Worm (Caenorhabditis elegans) whole organism, L1 larva: ENCODE results near the gene R05G6.10.

ENCODE experiments used
- C04F5.9 ChIP-seq: sonication (generic microtip); optimal IDR thresholded peaks from 2 replicates; lab custom pipeline; 2016; ENCODE audit warnings: missing genetic modification characterization, missing compliant biosample characterization
- F16B12.6 ChIP-seq: fragments of 150-350 bp; optimal IDR thresholded peaks from 2 replicates; lab custom pipeline; 2014; ENCODE audit warnings: missing biosample characterization, missing genetic modification characterization
- aly-2 ChIP-seq: fragments of 150-350 bp; optimal IDR thresholded peaks from 2 replicates; lab custom pipeline; 2014; ENCODE audit warnings: missing biosample characterization, missing genetic modification characterization
- ama-1 ChIP-seq: fragments of 150-350 bp; optimal IDR thresholded peaks from 2 replicates; lab custom pipeline; 2014
- blmp-1 ChIP-seq: fragments of 150-350 bp; optimal IDR thresholded peaks from 2 replicates; lab custom pipeline; 2014; ENCODE audit warnings: missing biosample characterization, missing genetic modification characterization
- ceh-63 ChIP-seq: fragments of 200-800 bp; sonication (Bioruptor generic); optimal IDR thresholded peaks from 2 replicates; lab custom pipeline; 2018; ENCODE audit warnings: mild to moderate bottlenecking, missing genetic modification characterization, missing compliant biosample characterization
- ceh-8 ChIP-seq: fragments of 200-800 bp; sonication (Bioruptor generic); optimal IDR thresholded peaks from 2 replicates; lab custom pipeline; 2018; ENCODE audit warnings: mild to moderate bottlenecking, missing genetic modification characterization, moderate library complexity, missing compliant biosample characterization
- ceh-88 ChIP-seq: fragments of 200-800 bp; sonication (Bioruptor generic); IDR thresholded peaks from 2 replicates; pipeline ENCODE4 v1.3.6; 2022; ENCODE audit warnings: missing genetic modification characterization, missing compliant biosample characterization
- dpl-1 ChIP-seq, 3 experiments: fragments of 150-350 bp in 2 of 3; sonication (generic microtip) in 1 of 3; optimal IDR thresholded peaks; 2 replicates each; lab custom pipeline; 2014 to 2017; ENCODE audit warnings: missing biosample characterization in 3 of 3, missing genetic modification characterization in 3 of 3, missing genetic modification reagents in 3 of 3
- dsc-1 ChIP-seq: sonication (generic microtip); optimal IDR thresholded peaks from 2 replicates; lab custom pipeline; 2016; ENCODE audit warnings: mild to moderate bottlenecking, missing genetic modification characterization, missing compliant biosample characterization
- efl-1 ChIP-seq, 4 experiments: fragments of 150-350 bp; optimal IDR thresholded peaks in 3 of 4; peaks in 1 of 4; 1 replicate in 1 of 4; 2 replicates in 3 of 4; lab custom pipeline; 2014; ENCODE audit warnings: missing biosample characterization in 2 of 4, missing genetic modification characterization in 2 of 4, missing genetic modification reagents in 2 of 4
- egl-13 ChIP-seq: sonication (generic microtip); optimal IDR thresholded peaks from 2 replicates; lab custom pipeline; 2016; ENCODE audit warnings: missing genotype, missing genetic modification reagents, missing genetic modification characterization, missing compliant biosample characterization
- egl-27 ChIP-seq, 2 experiments: fragments of 150-350 bp in 1 of 2; sonication (generic microtip); optimal IDR thresholded peaks; 3 replicates each; lab custom pipeline; 2017 to 2018; ENCODE audit warnings: missing biosample characterization in 2 of 2, missing genetic modification characterization in 2 of 2, missing genetic modification reagents in 2 of 2
- elt-2 ChIP-seq: sonication (generic microtip); optimal IDR thresholded peaks from 2 replicates; lab custom pipeline; 2016; ENCODE audit warnings: missing genetic modification characterization, mild to moderate bottlenecking, inconsistent platforms, missing compliant biosample characterization, missing genetic modification reagents
- ets-5 ChIP-seq: fragments of 200-800 bp; sonication (Bioruptor generic); IDR thresholded peaks from 2 replicates; pipeline ENCODE4 v1.3.6; 2022; ENCODE audit warnings: missing genetic modification characterization, missing compliant biosample characterization
- fos-1 ChIP-seq: fragments of 150-350 bp; optimal IDR thresholded peaks from 2 replicates; lab custom pipeline; 2014; ENCODE audit warnings: missing biosample characterization, missing genetic modification characterization
- grh-1 ChIP-seq: fragments of 200-800 bp; sonication (Bioruptor generic); IDR thresholded peaks from 2 replicates; pipeline ENCODE4 v1.3.6; 2022; ENCODE audit warnings: missing genetic modification reagents, missing genetic modification characterization, missing compliant biosample characterization
- hlh-4 ChIP-seq: sonication (generic microtip); optimal IDR thresholded peaks from 2 replicates; lab custom pipeline; 2016; ENCODE audit warnings: mild to moderate bottlenecking, missing genetic modification characterization, missing compliant biosample characterization
- hpl-2 ChIP-seq: fragments of 150-350 bp; optimal IDR thresholded peaks from 2 replicates; lab custom pipeline; 2014; ENCODE audit warnings: missing biosample characterization, missing genetic modification reagents, missing genetic modification characterization
- jun-1 ChIP-seq: fragments of 150-350 bp; optimal IDR thresholded peaks from 2 replicates; lab custom pipeline; 2014; ENCODE audit warnings: missing biosample characterization, missing genetic modification reagents, missing genetic modification characterization
- lin-14 ChIP-seq: fragments of 200-800 bp; sonication (Bioruptor generic); optimal IDR thresholded peaks from 2 replicates; lab custom pipeline; 2018; ENCODE audit warnings: mild to moderate bottlenecking, missing genetic modification characterization, moderate library complexity, missing compliant biosample characterization
- lin-35 ChIP-seq, 2 experiments: fragments of 150-350 bp; optimal IDR thresholded peaks; 2 replicates each; lab custom pipeline; 2014; ENCODE audit warnings: missing biosample characterization in 2 of 2, missing genetic modification characterization in 2 of 2, missing genetic modification reagents in 2 of 2
- lir-3 ChIP-seq: sonication (generic microtip); optimal IDR thresholded peaks from 2 replicates; lab custom pipeline; 2016; ENCODE audit warnings: mild to moderate bottlenecking, missing genetic modification characterization, moderate library complexity, missing compliant biosample characterization; ENCODE audit not compliant: poor library complexity
- mab-9 ChIP-seq: fragments of 200-800 bp; sonication (Bioruptor generic); IDR thresholded peaks from 2 replicates; pipeline ENCODE4 v1.3.6; 2022; ENCODE audit warnings: missing genetic modification reagents, missing genetic modification characterization, missing compliant biosample characterization
- nhr-19 ChIP-seq: fragments of 200-800 bp; sonication (Bioruptor generic); conservative IDR thresholded peaks from 2 replicates; pipeline ENCODE4 v1.3.6; 2022; ENCODE audit warnings: missing genetic modification characterization, missing compliant biosample characterization
- nhr-20 ChIP-seq: sonication (generic microtip); optimal IDR thresholded peaks from 2 replicates; lab custom pipeline; 2016; ENCODE audit warnings: mild to moderate bottlenecking, missing genetic modification characterization, missing compliant biosample characterization
- nhr-237 ChIP-seq: fragments of 150-350 bp; optimal IDR thresholded peaks from 2 replicates; lab custom pipeline; 2014; ENCODE audit warnings: missing biosample characterization, missing genetic modification characterization
- nhr-47 ChIP-seq: sonication (generic microtip); optimal IDR thresholded peaks from 2 replicates; lab custom pipeline; 2016; ENCODE audit warnings: mild to moderate bottlenecking, missing genetic modification characterization, moderate library complexity, missing compliant biosample characterization
- nhr-76 ChIP-seq: sonication (generic microtip); optimal IDR thresholded peaks from 2 replicates; lab custom pipeline; 2017; ENCODE audit warnings: missing biosample characterization, missing genetic modification characterization
- nhr-84 ChIP-seq: sonication (generic microtip); optimal IDR thresholded peaks from 2 replicates; lab custom pipeline; 2017; ENCODE audit warnings: missing biosample characterization, missing genetic modification characterization
- nhr-85 ChIP-seq: sonication (generic microtip); peaks from one replicate; lab custom pipeline; 2016; ENCODE audit warnings: missing genetic modification characterization, inconsistent platforms, missing compliant biosample characterization
- nhr-90 ChIP-seq: sonication (generic microtip); optimal IDR thresholded peaks from 2 replicates; lab custom pipeline; 2016; ENCODE audit warnings: mild to moderate bottlenecking, missing genetic modification characterization, missing compliant biosample characterization; ENCODE audit not compliant: poor library complexity
- pax-3 ChIP-seq: fragments of 200-800 bp; sonication (Bioruptor generic); optimal IDR thresholded peaks from 2 replicates; lab custom pipeline; 2018; ENCODE audit warnings: mild to moderate bottlenecking, missing genetic modification characterization, moderate library complexity, missing compliant biosample characterization
- pqm-1 ChIP-seq: sonication (generic microtip); optimal IDR thresholded peaks from 3 replicates; lab custom pipeline; 2017; ENCODE audit warnings: missing biosample characterization, missing genetic modification characterization
- rnt-1 ChIP-seq: sonication (generic microtip); optimal IDR thresholded peaks from 2 replicates; lab custom pipeline; 2016; ENCODE audit warnings: mild to moderate bottlenecking, missing genetic modification characterization, moderate library complexity, missing compliant biosample characterization
- snu-23 ChIP-seq: sonication (generic microtip); optimal IDR thresholded peaks from 2 replicates; lab custom pipeline; 2016; ENCODE audit warnings: missing genetic modification characterization, missing compliant biosample characterization
- sup-37 ChIP-seq: fragments of 200-800 bp; sonication (Bioruptor generic); optimal IDR thresholded peaks from 2 replicates; lab custom pipeline; 2018; ENCODE audit warnings: mild to moderate bottlenecking, missing genetic modification characterization, missing compliant biosample characterization
- swsn-7 ChIP-seq: sonication (generic microtip); optimal IDR thresholded peaks from 2 replicates; lab custom pipeline; 2016; ENCODE audit warnings: missing genetic modification characterization, missing compliant biosample characterization
- tbx-2 ChIP-seq: sonication (generic microtip); optimal IDR thresholded peaks from 2 replicates; lab custom pipeline; 2016; ENCODE audit warnings: missing genetic modification characterization, missing compliant biosample characterization
- unc-130 ChIP-seq: fragments of 150-350 bp; optimal IDR thresholded peaks from 2 replicates; lab custom pipeline; 2017; ENCODE audit warnings: missing biosample characterization, missing genetic modification characterization, inconsistent platforms
- unc-30 ChIP-seq: sonication (generic microtip); optimal IDR thresholded peaks from 2 replicates; lab custom pipeline; 2017; ENCODE audit warnings: missing biosample characterization, missing genetic modification characterization
- unc-86 ChIP-seq: sonication (generic microtip); optimal IDR thresholded peaks from 2 replicates; lab custom pipeline; 2016; ENCODE audit warnings: missing genetic modification characterization, missing compliant biosample characterization
- unc-98 ChIP-seq: fragments of 200-800 bp; sonication (Bioruptor generic); IDR thresholded peaks from 2 replicates; pipeline ENCODE4 v1.3.6; 2022; ENCODE audit warnings: missing genetic modification characterization, missing compliant biosample characterization
- vab-15 ChIP-seq: sonication (generic microtip); optimal IDR thresholded peaks from 2 replicates; lab custom pipeline; 2017; ENCODE audit warnings: missing genotype, mild to moderate bottlenecking, missing genetic modification characterization, missing compliant biosample characterization
- xbp-1 ChIP-seq: sonication (generic microtip); optimal IDR thresholded peaks from 2 replicates; lab custom pipeline; 2016; ENCODE audit warnings: missing genetic modification characterization, missing compliant biosample characterization
- zag-1 ChIP-seq: fragments of 150-350 bp; optimal IDR thresholded peaks from 2 replicates; lab custom pipeline; 2014; ENCODE audit warnings: missing biosample characterization, missing genetic modification characterization
- zip-4 ChIP-seq: fragments of 200-800 bp; sonication (Bioruptor generic); optimal IDR thresholded peaks from 2 replicates; lab custom pipeline; 2018; ENCODE audit warnings: mild to moderate bottlenecking, missing genetic modification characterization, moderate library complexity, missing compliant biosample characterization
- ztf-11 ChIP-seq, 2 experiments: sonication (generic microtip); optimal IDR thresholded peaks; 2 replicates each; lab custom pipeline; 2016 to 2017; ENCODE audit warnings: missing genetic modification characterization in 2 of 2, missing biosample characterization in 1 of 2, missing compliant biosample characterization in 1 of 2
- ztf-4 ChIP-seq: fragments of 150-350 bp; optimal IDR thresholded peaks from 2 replicates; lab custom pipeline; 2014; ENCODE audit warnings: missing biosample characterization, missing genetic modification characterization

R05G6.10 gene

ce11 chrIV:7506711-7507110 is 35.6 kb downstream of the R05G6.10 start:
- TF ChIP-seq ets-5, result 0 out of 2 replicates have a peak, but pooled peaks have one; percentile 45
- no peak for TF ChIP-seq efl-1 (optimal IDR thresholded peaks at IDR 0.05; lab: Kevin White, UChicago)
- peak in 1 of 2 experiments; percentile 93 for TF ChIP-seq efl-1 (GFP tag; optimal IDR thresholded peaks at IDR 0.05 in 1 of 2; lab: Kevin White, UChicago)
- TF ChIP-seq ceh-8 (GFP tag; lab: Kevin White, UChicago), result no peak

- peak; percentile 62 for TF ChIP-seq snu-23
- TF ChIP-seq pax-3 (tag; lab: Kevin White, UChicago), result peak; percentile 44
- TF ChIP-seq fos-1 (tag; lab: Kevin White, UChicago), result no peak
- no peak for TF ChIP-seq lin-14 (GFP tag; lab: Kevin White, UChicago)
- TF ChIP-seq nhr-237, result no peak
- TF ChIP-seq elt-2 (tag; lab: Kevin White, UChicago), result peak; percentile 3
- peak; percentile 47 for TF ChIP-seq sup-37 (GFP tag; lab: Kevin White, UChicago)
- TF ChIP-seq unc-130 (tag; lab: Kevin White, UChicago), result no peak
- no peak for TF ChIP-seq pqm-1 (tag; lab: Kevin White, UChicago)
- TF ChIP-seq swsn-7, result peak; percentile 44
- no peak for TF ChIP-seq hlh-4 (tag; lab: Kevin White, UChicago)
- TF ChIP-seq jun-1 (tag; lab: Kevin White, UChicago), result no peak
- TF ChIP-seq nhr-85 (tag; lab: Kevin White, UChicago), result peak; percentile 84
- TF ChIP-seq nhr-84 (tag; lab: Kevin White, UChicago), result no peak
- TF ChIP-seq nhr-19 (GFP tag; lab: Robert Waterston, UW), result peak; percentile 24; the same call in 1 of the 2 replicates
- no peak for TF ChIP-seq ceh-63 (GFP tag; lab: Kevin White, UChicago)
- peak; percentile 87 for TF ChIP-seq aly-2 (tag; lab: Kevin White, UChicago)
- TF ChIP-seq dpl-1 (GFP tag; optimal IDR thresholded peaks at IDR 0.05; lab: Kevin White, UChicago), result peak in 1 of 3 experiments; percentile 34
- TF ChIP-seq nhr-90 (tag; lab: Kevin White, UChicago), result peak; percentile 63
- TF ChIP-seq rnt-1, result peak; percentile 50
- peak; percentile 25; the same call in 1 of the 2 replicates for TF ChIP-seq ceh-88 (GFP tag; lab: Robert Waterston, UW)
- peak; percentile 25 for TF ChIP-seq dsc-1 (tag; lab: Kevin White, UChicago)
- TF ChIP-seq unc-86 (tag; lab: Kevin White, UChicago), result no peak
- TF ChIP-seq vab-15 (tag; lab: Kevin White, UChicago), result no peak
- no peak for TF ChIP-seq xbp-1 (tag; lab: Kevin White, UChicago)
- TF ChIP-seq zip-4, result no peak
- peak; percentile 67 for TF ChIP-seq ztf-4
- no peak for TF ChIP-seq lir-3 (tag; lab: Kevin White, UChicago)
- TF ChIP-seq lin-35 (GFP tag; optimal IDR thresholded peaks at IDR 0.05; lab: Kevin White, UChicago), result peak in 1 of 2 experiments; percentile 59
- peak; percentile 45 for TF ChIP-seq nhr-47 (tag; lab: Kevin White, UChicago)
- no peak for TF ChIP-seq unc-30 (tag; lab: Kevin White, UChicago)
- TF ChIP-seq unc-98 (GFP tag; lab: Robert Waterston, UW), result no peak
- TF ChIP-seq ets-5, result no peak
- TF ChIP-seq ztf-11 (tag; optimal IDR thresholded peaks at IDR 0.05; lab: Kevin White, UChicago), result peak in 1 of 2 experiments; percentile 11
- no peak for TF ChIP-seq hpl-2
- TF ChIP-seq efl-1 (optimal IDR thresholded peaks at IDR 0.05; lab: Kevin White, UChicago), result peak in 1 of 2 experiments; percentile 15
- TF ChIP-seq efl-1 (GFP tag; optimal IDR thresholded peaks at IDR 0.05 in 1 of 2; lab: Kevin White, UChicago), result peak in 1 of 2 experiments; percentile 88
- TF ChIP-seq nhr-76 (tag; lab: Kevin White, UChicago), result no peak
- 0 out of 2 replicates have a peak, but pooled peaks have one; percentile 28 for TF ChIP-seq grh-1 (GFP tag; lab: Robert Waterston, UW)
- peak; percentile 14 for TF ChIP-seq nhr-20 (tag; lab: Kevin White, UChicago)
- TF ChIP-seq zag-1, result no peak
- TF ChIP-seq blmp-1, result no peak
- TF ChIP-seq mab-9 (GFP tag; lab: Robert Waterston, UW), result no peak
- no peak for TF ChIP-seq F16B12.6 (tag; lab: Kevin White, UChicago)
- no peak for TF ChIP-seq C04F5.9 (tag; lab: Kevin White, UChicago)
- TF ChIP-seq ama-1 (lab: Kevin White, UChicago), result peak; percentile 90
- TF ChIP-seq tbx-2 (tag; lab: Kevin White, UChicago), result peak; percentile 1
- TF ChIP-seq egl-27 (tag; optimal IDR thresholded peaks at IDR 0.05; lab: Kevin White, UChicago), result no peak
- no peak for TF ChIP-seq egl-13 (tag; lab: Kevin White, UChicago)
Measured at ce11 chrIV:7505866-7506488, 36.4 kb downstream of the R05G6.10 start.
